Fruit fly (Drosophila melanogaster) whole organism, prepupa: ENCODE measurements around the gene CG33791.

Source experiments
- CG10631 ChIP-seq: fragments of 200-800 bp; sonication (Bioruptor generic); optimal IDR thresholded peaks from 2 replicates; lab custom pipeline; 2016; ENCODE audit warnings: missing biosample characterization, missing genetic modification characterization
- CG11294 ChIP-seq: fragments of 200-800 bp; sonication (Bioruptor generic); IDR thresholded peaks from 2 replicates; pipeline ENCODE4 v1.3.6; 2022; ENCODE audit warnings: missing biosample characterization, missing genetic modification characterization
- CG11762 ChIP-seq: fragments of 200-800 bp; sonication (Bioruptor generic); optimal IDR thresholded peaks from 3 replicates; lab custom pipeline; 2016; ENCODE audit warnings: missing biosample characterization, missing genetic modification characterization; ENCODE audit not compliant: insufficient read depth
- CG15336 ChIP-seq: fragments of 200-800 bp; sonication (Bioruptor generic); IDR thresholded peaks from 2 replicates; pipeline ENCODE4 v1.3.6; 2022; ENCODE audit warnings: missing biosample characterization, missing genetic modification characterization
- CG1621 ChIP-seq: fragments of 200-800 bp; sonication (Bioruptor generic); optimal IDR thresholded peaks from 3 replicates; lab custom pipeline; 2018; ENCODE audit warnings: missing biosample characterization, mild to moderate bottlenecking, missing genetic modification characterization
- CG3032 ChIP-seq: fragments of 200-800 bp; optimal IDR thresholded peaks from 2 replicates; lab custom pipeline; 2019; ENCODE audit warnings: missing biosample characterization, mild to moderate bottlenecking, missing genetic modification characterization, moderate library complexity
- CG31627 ChIP-seq: fragments of 200-800 bp; sonication (Bioruptor generic); optimal IDR thresholded peaks from 3 replicates; lab custom pipeline; 2016; ENCODE audit warnings: missing biosample characterization, missing genetic modification characterization
- CG32006 ChIP-seq: fragments of 200-800 bp; sonication (Bioruptor generic); optimal IDR thresholded peaks from 3 replicates; lab custom pipeline; 2017; ENCODE audit warnings: missing biosample characterization, mild to moderate bottlenecking, missing genetic modification characterization
- CG34406 ChIP-seq: fragments of 200-800 bp; sonication (Bioruptor generic); optimal IDR thresholded peaks from 3 replicates; lab custom pipeline; 2016; ENCODE audit warnings: missing biosample characterization, missing genetic modification characterization
- CG3919 ChIP-seq: fragments of 200-800 bp; sonication (Bioruptor generic); optimal IDR thresholded peaks from 3 replicates; lab custom pipeline; 2016; ENCODE audit warnings: missing biosample characterization, missing genetic modification characterization
- CG4318 ChIP-seq: fragments of 200-800 bp; sonication (Bioruptor generic); optimal IDR thresholded peaks from 3 replicates; lab custom pipeline; 2017; ENCODE audit warnings: missing biosample characterization, mild to moderate bottlenecking, missing genetic modification characterization
- CG6276 ChIP-seq: fragments of 200-800 bp; sonication (Bioruptor generic); optimal IDR thresholded peaks from 2 replicates; lab custom pipeline; 2017; ENCODE audit warnings: missing biosample characterization, mild to moderate bottlenecking, missing genetic modification characterization
- CG6808 ChIP-seq: fragments of 200-800 bp; sonication (Bioruptor generic); optimal IDR thresholded peaks from 3 replicates; lab custom pipeline; 2017; ENCODE audit warnings: missing biosample characterization, missing genetic modification characterization, mild to moderate bottlenecking, moderate library complexity, missing genetic modification reagents
- CG6854 ChIP-seq: fragments of 200-800 bp; sonication (Bioruptor generic); optimal IDR thresholded peaks from 2 replicates; lab custom pipeline; 2017; ENCODE audit warnings: missing biosample characterization, mild to moderate bottlenecking, missing genetic modification characterization
- CG7368 ChIP-seq: fragments of 200-800 bp; sonication (Bioruptor generic); optimal IDR thresholded peaks from 3 replicates; lab custom pipeline; 2016; ENCODE audit warnings: missing biosample characterization, missing genetic modification characterization
- CG8119 ChIP-seq: fragments of 200-800 bp; sonication (Bioruptor generic); IDR thresholded peaks from 3 replicates; pipeline ENCODE4 v1.3.6; 2022; ENCODE audit warnings: missing biosample characterization, missing genetic modification characterization
- CG8319 ChIP-seq: fragments of 200-800 bp; sonication (Bioruptor generic); optimal IDR thresholded peaks from 3 replicates; lab custom pipeline; 2016; ENCODE audit warnings: missing biosample characterization, missing genetic modification characterization
- CG8632 ChIP-seq: fragments of 200-800 bp; sonication (Bioruptor generic); optimal IDR thresholded peaks from 3 replicates; lab custom pipeline; 2016; ENCODE audit warnings: missing biosample characterization, missing genetic modification characterization
- CG9139 ChIP-seq: fragments of 200-800 bp; sonication (Bioruptor generic); optimal IDR thresholded peaks from 3 replicates; lab custom pipeline; 2017; ENCODE audit warnings: missing biosample characterization, mild to moderate bottlenecking, missing genetic modification characterization
- Eip78C ChIP-seq: fragments of 200-800 bp; sonication (Bioruptor generic); peaks from one replicate; lab custom pipeline; 2016; ENCODE audit warnings: missing biosample characterization, missing genetic modification characterization
- Ets21C ChIP-seq: fragments of 200-800 bp; sonication (Bioruptor generic); optimal IDR thresholded peaks from 3 replicates; lab custom pipeline; 2016; ENCODE audit warnings: missing biosample characterization, missing genetic modification characterization
- Ets96B ChIP-seq: fragments of 200-800 bp; optimal IDR thresholded peaks from 2 replicates; lab custom pipeline; 2019; ENCODE audit warnings: missing biosample characterization, mild to moderate bottlenecking, missing genetic modification characterization, moderate library complexity
- Gug ChIP-seq: fragments of 200-800 bp; sonication (Bioruptor generic); IDR thresholded peaks from 2 replicates; pipeline ENCODE4 v1.3.6; 2022; ENCODE audit warnings: missing biosample characterization, missing genetic modification characterization
- Hr38 ChIP-seq: sonication (Bioruptor generic); optimal IDR thresholded peaks from 2 replicates; lab custom pipeline; 2016; ENCODE audit warnings: missing biosample characterization, missing genetic modification characterization
- Hr39 ChIP-seq: fragments of 200-800 bp; sonication (Bioruptor generic); optimal IDR thresholded peaks from 2 replicates; lab custom pipeline; 2016; ENCODE audit warnings: missing biosample characterization, missing genetic modification characterization
- Hr4 ChIP-seq: fragments of 200-800 bp; sonication (Bioruptor generic); optimal IDR thresholded peaks from 3 replicates; lab custom pipeline; 2016; ENCODE audit warnings: missing biosample characterization, missing genetic modification characterization
- Lpt ChIP-seq: fragments of 200-800 bp; sonication (Bioruptor generic); optimal IDR thresholded peaks from 3 replicates; lab custom pipeline; 2016; ENCODE audit warnings: missing biosample characterization, missing genetic modification characterization
- Met ChIP-seq: fragments of 200-800 bp; sonication (Bioruptor generic); optimal IDR thresholded peaks from 3 replicates; lab custom pipeline; 2016; ENCODE audit warnings: missing biosample characterization, missing genetic modification characterization
- OdsH ChIP-seq: fragments of 200-800 bp; sonication (Bioruptor generic); optimal IDR thresholded peaks from 3 replicates; lab custom pipeline; 2016; ENCODE audit warnings: missing biosample characterization, missing genetic modification characterization
- Smox ChIP-seq: fragments of 200-800 bp; sonication (Bioruptor generic); optimal IDR thresholded peaks from 3 replicates; lab custom pipeline; 2016; ENCODE audit warnings: missing biosample characterization, missing genetic modification characterization
- Sox102F ChIP-seq: fragments of 200-800 bp; sonication (Bioruptor generic); optimal IDR thresholded peaks from 2 replicates; lab custom pipeline; 2016; ENCODE audit warnings: missing biosample characterization, mild to moderate bottlenecking, missing genetic modification characterization
- Sox14 ChIP-seq: fragments of 200-800 bp; sonication (Bioruptor generic); optimal IDR thresholded peaks from 3 replicates; lab custom pipeline; 2016; ENCODE audit warnings: missing biosample characterization, missing genetic modification characterization
- Sox15 ChIP-seq: fragments of 200-800 bp; sonication (Bioruptor generic); optimal IDR thresholded peaks from 3 replicates; lab custom pipeline; 2016; ENCODE audit warnings: missing biosample characterization, missing genetic modification characterization
- cyc ChIP-seq: fragments of 200-800 bp; sonication (Bioruptor generic); optimal IDR thresholded peaks from 3 replicates; lab custom pipeline; 2016; ENCODE audit warnings: missing biosample characterization, missing genetic modification characterization
- dac ChIP-seq: fragments of 200-800 bp; sonication (Bioruptor generic); optimal IDR thresholded peaks from 2 replicates; lab custom pipeline; 2017; ENCODE audit warnings: missing biosample characterization, mild to moderate bottlenecking, missing genetic modification characterization
- dsx ChIP-seq: fragments of 200-800 bp; optimal IDR thresholded peaks from 3 replicates; lab custom pipeline; 2019; ENCODE audit warnings: missing biosample characterization, mild to moderate bottlenecking, missing genetic modification characterization, moderate library complexity; ENCODE audit not compliant: poor library complexity, severe bottlenecking
- eg ChIP-seq: fragments of 200-800 bp; sonication (Bioruptor generic); IDR thresholded peaks from 3 replicates; pipeline ENCODE4 v1.3.6; 2022; ENCODE audit warnings: missing biosample characterization, missing genetic modification characterization
- esn ChIP-seq: fragments of 200-800 bp; sonication (Bioruptor generic); optimal IDR thresholded peaks from 2 replicates; lab custom pipeline; 2016; ENCODE audit warnings: missing biosample characterization, mild to moderate bottlenecking, missing genetic modification characterization, moderate library complexity
- fd59A ChIP-seq: fragments of 200-800 bp; sonication (Bioruptor generic); optimal IDR thresholded peaks from 2 replicates; lab custom pipeline; 2017; ENCODE audit warnings: missing biosample characterization, mild to moderate bottlenecking, missing genetic modification characterization, missing genetic modification reagents
- fd85E ChIP-seq: fragments of 200-800 bp; sonication (Bioruptor generic); optimal IDR thresholded peaks from 3 replicates; lab custom pipeline; 2016; ENCODE audit warnings: missing biosample characterization, missing genetic modification characterization
- lz ChIP-seq: fragments of 200-800 bp; sonication (Bioruptor generic); optimal IDR thresholded peaks from 3 replicates; lab custom pipeline; 2016; ENCODE audit warnings: missing biosample characterization, missing genetic modification characterization
- net ChIP-seq: fragments of 200-800 bp; sonication (Bioruptor generic); optimal IDR thresholded peaks from 3 replicates; lab custom pipeline; 2016; ENCODE audit warnings: missing biosample characterization, missing genetic modification characterization
- pdm3 ChIP-seq: fragments of 200-800 bp; sonication (Bioruptor generic); optimal IDR thresholded peaks from 3 replicates; lab custom pipeline; 2016; ENCODE audit warnings: missing biosample characterization, missing genetic modification characterization
- spab ChIP-seq: fragments of 200-800 bp; sonication (Bioruptor generic); optimal IDR thresholded peaks from 2 replicates; lab custom pipeline; 2017; ENCODE audit warnings: missing biosample characterization, mild to moderate bottlenecking, missing genetic modification characterization, missing genetic modification reagents
- topi ChIP-seq: fragments of 200-800 bp; sonication (Bioruptor generic); optimal IDR thresholded peaks from 3 replicates; lab custom pipeline; 2016; ENCODE audit warnings: missing biosample characterization, missing genetic modification characterization
- vri ChIP-seq: fragments of 200-800 bp; sonication (Bioruptor generic); optimal IDR thresholded peaks from 3 replicates; lab custom pipeline; 2016; ENCODE audit warnings: missing biosample characterization, mild to moderate bottlenecking, missing genetic modification characterization

CG33791 gene

DNA sequence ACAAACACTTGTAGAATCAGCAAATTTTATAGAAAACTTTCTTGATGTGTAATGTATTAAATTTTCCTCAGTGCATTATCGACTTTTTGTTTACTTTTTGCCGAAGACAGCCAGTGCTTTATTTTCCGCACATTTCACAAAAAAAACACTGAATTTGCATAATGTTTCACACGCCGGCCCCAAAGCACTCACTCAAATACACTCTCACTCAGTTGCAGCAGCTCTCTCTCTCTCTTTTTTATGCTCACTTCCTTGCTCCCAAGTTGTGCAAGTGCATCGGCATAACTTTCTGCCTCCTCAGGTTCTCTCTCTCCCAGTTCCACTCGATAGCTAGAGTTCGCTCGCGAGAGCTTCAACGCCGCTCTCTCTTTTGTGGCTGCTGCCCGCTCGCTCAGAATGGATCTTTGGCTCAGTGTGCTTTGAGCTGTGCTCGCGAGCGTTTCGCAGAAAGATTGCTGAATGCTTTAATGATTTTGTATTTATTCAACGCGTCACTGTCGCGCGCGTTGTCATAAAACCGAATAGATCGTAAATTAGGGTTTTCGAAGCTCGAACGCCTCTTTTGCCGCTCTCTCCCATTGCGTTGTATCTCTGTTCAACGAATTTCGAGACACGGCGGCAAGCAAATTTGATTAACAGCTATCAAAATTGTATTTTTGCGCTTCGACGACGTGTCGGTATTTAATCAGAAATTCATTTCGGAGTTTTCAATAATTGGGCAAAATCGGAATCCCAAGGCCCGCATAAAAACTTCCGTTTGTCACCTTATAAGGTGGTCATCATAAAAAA is 16.3 kb upstream of the CG33791 start (continued):
- no peak for TF ChIP-seq fd59A (GFP tag; lab: Kevin White, UChicago)
- peak; percentile 74 for TF ChIP-seq Eip78C
- TF ChIP-seq Lpt (GFP tag; lab: Kevin White, UChicago): no peak
- TF ChIP-seq Hr38 (GFP tag; lab: Kevin White, UChicago): no peak
- no peak for TF ChIP-seq CG8319 (GFP tag; lab: Kevin White, UChicago)
- peak; percentile 38; the same call in 1 of the 2 replicates for TF ChIP-seq Gug (GFP tag; lab: Robert Waterston, UW)
- no peak for TF ChIP-seq Sox14 (GFP tag; lab: Kevin White, UChicago)
- TF ChIP-seq dsx (GFP tag; lab: Kevin White, UChicago): peak; percentile 66
- peak; percentile 66 for TF ChIP-seq CG9139 (GFP tag; lab: Kevin White, UChicago)
- TF ChIP-seq CG8632: no peak
- TF ChIP-seq CG10631 (GFP tag; lab: Kevin White, UChicago): no peak
- TF ChIP-seq CG4318: no peak
- TF ChIP-seq CG11762: peak; percentile 48
- TF ChIP-seq esn (GFP tag; lab: Kevin White, UChicago): peak; percentile 8
- TF ChIP-seq Ets96B (tag; lab: Kevin White, UChicago): peak; percentile 38
- no peak for TF ChIP-seq Ets21C (GFP tag; lab: Kevin White, UChicago)
- TF ChIP-seq CG31627 (GFP tag; lab: Kevin White, UChicago): no peak
- TF ChIP-seq topi (GFP tag; lab: Kevin White, UChicago): peak; percentile 16
- peak; percentile 78 for TF ChIP-seq vri (GFP tag; lab: Kevin White, UChicago)
- no peak for TF ChIP-seq OdsH
- no peak for TF ChIP-seq Smox
- TF ChIP-seq Sox102F (GFP tag; lab: Kevin White, UChicago): peak; percentile 52
- no peak for TF ChIP-seq CG34406 (GFP tag; lab: Kevin White, UChicago)
- TF ChIP-seq eg (GFP tag; lab: Robert Waterston, UW): peak; percentile 87
- no peak for TF ChIP-seq CG1621 (tag; lab: Kevin White, UChicago)
- no peak for TF ChIP-seq Hr39 (GFP tag; lab: Kevin White, UChicago)
- TF ChIP-seq CG8119 (GFP tag; lab: Robert Waterston, UW): peak; percentile 80
- peak; percentile 38 for TF ChIP-seq CG3032 (tag; lab: Kevin White, UChicago)
- TF ChIP-seq CG3919: peak; percentile 41
- peak; percentile 64 for TF ChIP-seq CG6808
- no peak for TF ChIP-seq Hr4 (GFP tag; lab: Kevin White, UChicago)
- TF ChIP-seq pdm3 (GFP tag; lab: Kevin White, UChicago): no peak
- TF ChIP-seq CG11294: no peak; the same call in 1 of the 2 replicates
- TF ChIP-seq CG6854 (GFP tag; lab: Kevin White, UChicago): peak; percentile 81
- peak; percentile 4 for TF ChIP-seq dac (GFP tag; lab: Kevin White, UChicago)
- TF ChIP-seq, all 60 proteins: peak for 31

dm6 chr3L:1587140-1587849 is 15.5 kb upstream of the CG33791 start:
- peak; percentile 79 for TF ChIP-seq spab (GFP tag; lab: Kevin White, UChicago)
- peak; percentile 85 for TF ChIP-seq lz (GFP tag; lab: Kevin White, UChicago)
- TF ChIP-seq Met (GFP tag; lab: Kevin White, UChicago): peak; percentile 81
- peak; percentile 79 for TF ChIP-seq net (GFP tag; lab: Kevin White, UChicago)
- peak; percentile 40; the same call in 1 of the 2 replicates for TF ChIP-seq Gug (GFP tag; lab: Robert Waterston, UW)
- peak; percentile 81 for TF ChIP-seq dsx (GFP tag; lab: Kevin White, UChicago)
- peak; percentile 83 for TF ChIP-seq CG6808
- peak; percentile 51 for TF ChIP-seq vri (GFP tag; lab: Kevin White, UChicago)
- TF ChIP-seq Lpt (GFP tag; lab: Kevin White, UChicago): peak; percentile 22
- TF ChIP-seq CG6854 (GFP tag; lab: Kevin White, UChicago): peak; percentile 18
- TF ChIP-seq CG11762: peak; percentile 66
- TF ChIP-seq CG15336 (GFP tag; lab: Robert Waterston, UW): peak; percentile 66
- TF ChIP-seq Sox102F (GFP tag; lab: Kevin White, UChicago): peak; percentile 82
- TF ChIP-seq CG7368 (GFP tag; lab: Kevin White, UChicago): peak; percentile 85
- peak; percentile 55; the same call in 2 of the 3 replicates for TF ChIP-seq CG8119 (GFP tag; lab: Robert Waterston, UW)
- TF ChIP-seq CG10631 (GFP tag; lab: Kevin White, UChicago): peak; percentile 82
- peak; percentile 90 for TF ChIP-seq Sox15 (GFP tag; lab: Kevin White, UChicago)
- TF ChIP-seq OdsH: peak; percentile 87
- TF ChIP-seq CG32006: peak; percentile 75
- peak; percentile 88 for TF ChIP-seq CG1621 (tag; lab: Kevin White, UChicago)
- no peak for TF ChIP-seq fd85E (GFP tag; lab: Kevin White, UChicago)
- TF ChIP-seq cyc (GFP tag; lab: Kevin White, UChicago): peak; percentile 86
- peak; percentile 76 for TF ChIP-seq Smox
- peak; percentile 54 for TF ChIP-seq CG6276 (GFP tag; lab: Kevin White, UChicago)
- TF ChIP-seq Hr38 (GFP tag; lab: Kevin White, UChicago): no peak
